Worm (Caenorhabditis elegans): ENCODE results near the gene C08E3.1.

DNA sequence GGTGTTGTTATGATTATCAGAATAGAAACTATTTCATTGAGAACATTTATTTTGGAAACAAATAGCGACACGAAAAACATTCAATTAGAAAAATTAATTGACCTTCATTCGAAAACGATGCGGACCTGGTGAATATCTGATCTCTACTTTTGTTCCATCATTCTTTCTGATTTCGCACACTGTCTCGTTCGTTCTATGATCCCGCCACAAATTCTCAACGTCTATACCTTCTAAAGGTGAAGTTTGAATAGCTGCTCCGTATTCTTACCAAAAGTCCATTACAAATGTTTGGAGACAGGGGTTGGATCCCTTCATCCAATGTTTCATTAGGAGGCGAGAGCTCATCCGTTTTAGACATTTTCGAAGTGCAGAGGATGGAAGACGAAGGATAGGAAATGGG, 18.2 kb downstream of the C08E3.1 start, which contains the start of gene fbxb-16:
- TF ChIP-seq fkh-10 (GFP tag; optimal IDR thresholded peaks at IDR 0.05) (no peak), lin-13 (GFP tag; optimal IDR thresholded peaks at IDR 0.05) (no peak), fkh-4 (tag; optimal IDR thresholded peaks at IDR 0.05; ENCODE audit: borderline replicate concordance) (no peak), ztf-4 (tag; optimal IDR thresholded peaks at IDR 0.05) (no peak), zip-4 (GFP tag; optimal IDR thresholded peaks at IDR 0.05) (no peak), F16B12.6 (tag; optimal IDR thresholded peaks at IDR 0.05) (no peak), blmp-1 (tag; optimal IDR thresholded peaks at IDR 0.05) (no peak), unc-62 (GFP tag; optimal IDR thresholded peaks at IDR 0.05) (no peak)
